Worm (Caenorhabditis elegans) whole organism, L4 larva: ENCODE results near the gene pals-31.

Source experiments
- F10B5.3 ChIP-seq: sonication (generic microtip); optimal IDR thresholded peaks from 2 replicates; lab custom pipeline; 2016; ENCODE audit warnings: mild to moderate bottlenecking, missing genetic modification characterization, missing compliant biosample characterization
- ZK546.5 ChIP-seq, 2 experiments: sonication (generic microtip); optimal IDR thresholded peaks; 2 replicates each; lab custom pipeline; 2017; ENCODE audit warnings: missing biosample characterization in 2 of 2, missing genetic modification characterization in 2 of 2
- aha-1 ChIP-seq: fragments of 150-350 bp; peaks from one replicate; lab custom pipeline; 2014; ENCODE audit warnings: missing biosample characterization, missing genetic modification characterization
- ama-1 ChIP-seq: fragments of 150-350 bp; optimal IDR thresholded peaks from 2 replicates; lab custom pipeline; 2014; ENCODE audit warnings: inconsistent platforms, mixed read lengths
- arid-1 ChIP-seq: fragments of 200-800 bp; sonication (Bioruptor generic); conservative IDR thresholded peaks from 2 replicates; pipeline ENCODE4 v1.3.6; 2022; ENCODE audit warnings: missing genetic modification reagents, missing genetic modification characterization, missing compliant biosample characterization
- ceh-62 ChIP-seq: sonication (generic microtip); optimal IDR thresholded peaks from 2 replicates; lab custom pipeline; 2017; ENCODE audit warnings: missing biosample characterization, missing genetic modification characterization
- daf-12 ChIP-seq: fragments of 150-350 bp; optimal IDR thresholded peaks from 2 replicates; lab custom pipeline; 2014; ENCODE audit warnings: missing biosample characterization, missing genetic modification reagents, missing genetic modification characterization
- daf-16 ChIP-seq, 3 experiments: sonication (generic microtip); optimal IDR thresholded peaks; 2 replicates each; lab custom pipeline; 2016 to 2017; ENCODE audit warnings: missing genetic modification characterization in 3 of 3, missing genetic modification reagents in 3 of 3, mild to moderate bottlenecking in 2 of 3, missing compliant biosample characterization in 2 of 3, missing biosample characterization in 1 of 3, moderate library complexity in 1 of 3
- dmd-8 ChIP-seq: fragments of 200-800 bp; sonication (Bioruptor generic); IDR thresholded peaks from 2 replicates; pipeline ENCODE4 v1.3.6; 2022; ENCODE audit warnings: missing genetic modification characterization, missing compliant biosample characterization
- dve-1 ChIP-seq: sonication (generic microtip); optimal IDR thresholded peaks from 2 replicates; lab custom pipeline; 2017; ENCODE audit warnings: antibody characterized with exemption, mild to moderate bottlenecking, missing genetic modification characterization, missing compliant biosample characterization; ENCODE audit not compliant: insufficient read depth
- hlh-11 ChIP-seq: fragments of 200-800 bp; sonication (Bioruptor generic); optimal IDR thresholded peaks from 2 replicates; lab custom pipeline; 2018; ENCODE audit warnings: mild to moderate bottlenecking, missing genetic modification characterization, missing compliant biosample characterization
- hlh-30 ChIP-seq: sonication (generic microtip); optimal IDR thresholded peaks from 2 replicates; lab custom pipeline; 2017; ENCODE audit warnings: antibody characterized with exemption, mild to moderate bottlenecking, missing genetic modification characterization, missing compliant biosample characterization; ENCODE audit not compliant: insufficient read depth
- lim-7 ChIP-seq: fragments of 200-800 bp; sonication (Bioruptor generic); IDR thresholded peaks from 2 replicates; pipeline ENCODE4 v1.3.6; 2022; ENCODE audit warnings: missing genetic modification characterization, missing compliant biosample characterization
- lin-15B ChIP-seq: fragments of 150-350 bp; sonication (generic microtip); optimal IDR thresholded peaks from 3 replicates; lab custom pipeline; 2014; ENCODE audit warnings: missing biosample characterization, missing genetic modification characterization
- lin-38 ChIP-seq: fragments of 200-800 bp; sonication (Bioruptor generic); IDR thresholded peaks from 2 replicates; pipeline ENCODE4 v1.3.6; 2022; ENCODE audit warnings: missing genetic modification reagents, missing genetic modification characterization, missing compliant biosample characterization
- lin-39 ChIP-seq: fragments of 150-350 bp; optimal IDR thresholded peaks from 2 replicates; lab custom pipeline; 2014; ENCODE audit warnings: missing biosample characterization, missing genetic modification reagents, missing genetic modification characterization
- lsy-2 ChIP-seq, 2 experiments: fragments of 150-350 bp in 1 of 2; sonication (generic microtip) in 1 of 2; optimal IDR thresholded peaks; 2 replicates each; lab custom pipeline; 2014 to 2017; ENCODE audit warnings: missing biosample characterization in 2 of 2, missing genetic modification characterization in 2 of 2
- madf-5 ChIP-seq, 2 experiments: fragments of 200-800 bp; sonication (Bioruptor generic); IDR thresholded peaks; 2 replicates each; pipeline ENCODE4 v1.3.6; 2022; ENCODE audit warnings: missing compliant biosample characterization in 2 of 2, missing genetic modification characterization in 2 of 2
- mdl-1 ChIP-seq, 2 experiments: fragments of 150-350 bp in 1 of 2; sonication (generic microtip) in 1 of 2; optimal IDR thresholded peaks; 2 replicates each; lab custom pipeline; 2014 to 2017; ENCODE audit warnings: missing biosample characterization in 2 of 2, missing genetic modification characterization in 2 of 2
- mxl-2 ChIP-seq: fragments of 200-800 bp; sonication (Bioruptor generic); conservative IDR thresholded peaks from 2 replicates; pipeline ENCODE4 v1.3.6; 2022; ENCODE audit warnings: missing genetic modification reagents, missing genetic modification characterization, missing compliant biosample characterization
- nhr-10 ChIP-seq: fragments of 150-350 bp; optimal IDR thresholded peaks from 2 replicates; lab custom pipeline; 2014; ENCODE audit warnings: missing biosample characterization, missing genetic modification characterization
- nhr-237 ChIP-seq: sonication (generic microtip); optimal IDR thresholded peaks from 2 replicates; lab custom pipeline; 2017; ENCODE audit warnings: missing biosample characterization, missing genetic modification characterization
- nhr-76 ChIP-seq: fragments of 150-350 bp; optimal IDR thresholded peaks from 2 replicates; lab custom pipeline; 2014; ENCODE audit warnings: missing biosample characterization, missing genetic modification characterization
- pha-4 ChIP-seq, 2 experiments: fragments of 150-350 bp in 1 of 2; fragments of 200-800 bp in 1 of 2; sonication (Bioruptor generic) in 1 of 2; IDR thresholded peaks in 1 of 2; optimal IDR thresholded peaks in 1 of 2; 2 replicates each; pipeline versions ENCODE4 v1.3.6 to Lab custom; 2014 to 2022; ENCODE audit warnings: missing genetic modification characterization in 2 of 2, missing genetic modification reagents in 2 of 2, missing biosample characterization in 1 of 2, missing compliant biosample characterization in 1 of 2
- pqm-1 ChIP-seq: sonication (generic microtip); optimal IDR thresholded peaks from 2 replicates; lab custom pipeline; 2017; ENCODE audit warnings: missing biosample characterization, missing genetic modification characterization
- saeg-2 ChIP-seq: fragments of 200-800 bp; sonication (Bioruptor generic); IDR thresholded peaks from 2 replicates; pipeline ENCODE4 v1.3.6; 2022; ENCODE audit warnings: missing genetic modification reagents, missing genetic modification characterization, missing compliant biosample characterization
- sdz-12 ChIP-seq: fragments of 200-800 bp; sonication (Bioruptor generic); optimal IDR thresholded peaks from 2 replicates; lab custom pipeline; 2018; ENCODE audit warnings: mild to moderate bottlenecking, missing genetic modification characterization, missing compliant biosample characterization
- set-16 ChIP-seq: fragments of 200-800 bp; sonication (Bioruptor generic); IDR thresholded peaks from 2 replicates; pipeline ENCODE4 v1.3.6; 2022; ENCODE audit warnings: missing genetic modification reagents, missing genetic modification characterization, missing compliant biosample characterization
- skn-1 ChIP-seq: fragments of 150-350 bp; optimal IDR thresholded peaks from 2 replicates; lab custom pipeline; 2014; ENCODE audit warnings: missing biosample characterization, missing genetic modification characterization
- unc-62 ChIP-seq, 3 experiments: fragments of 150-350 bp in 1 of 3; sonication (generic microtip); optimal IDR thresholded peaks in 2 of 3; peaks in 1 of 3; 1 replicate in 1 of 3; 2 replicates in 2 of 3; lab custom pipeline; 2014 to 2017; ENCODE audit warnings: missing biosample characterization in 3 of 3, missing genetic modification characterization in 3 of 3, missing genetic modification reagents in 3 of 3, missing genotype in 1 of 3
- vab-7 ChIP-seq: fragments of 200-800 bp; sonication (Bioruptor generic); IDR thresholded peaks from 2 replicates; pipeline ENCODE4 v1.3.6; 2022; ENCODE audit warnings: missing genetic modification reagents, missing genetic modification characterization, missing compliant biosample characterization
- ztf-7 ChIP-seq: fragments of 150-350 bp; optimal IDR thresholded peaks from 2 replicates; lab custom pipeline; 2014; ENCODE audit warnings: missing biosample characterization, missing genetic modification characterization

The pals-31 gene

ce11 chrV:620987-621386 lies 15.4 kb upstream of the pals-31 start:
- peak; percentile 51 for TF ChIP-seq set-16
- no peak for TF ChIP-seq pha-4 (GFP tag; IDR thresholded peaks at IDR 0.05; lab: Robert Waterston, UW)
- no peak for TF ChIP-seq pha-4 (tag; optimal IDR thresholded peaks at IDR 0.05; lab: Kevin White, UChicago)
- peak; percentile 3 for TF ChIP-seq aha-1
- no peak for TF ChIP-seq daf-12 (tag; lab: Kevin White, UChicago)
- TF ChIP-seq, all 104 proteins: peak for 2

DNA sequence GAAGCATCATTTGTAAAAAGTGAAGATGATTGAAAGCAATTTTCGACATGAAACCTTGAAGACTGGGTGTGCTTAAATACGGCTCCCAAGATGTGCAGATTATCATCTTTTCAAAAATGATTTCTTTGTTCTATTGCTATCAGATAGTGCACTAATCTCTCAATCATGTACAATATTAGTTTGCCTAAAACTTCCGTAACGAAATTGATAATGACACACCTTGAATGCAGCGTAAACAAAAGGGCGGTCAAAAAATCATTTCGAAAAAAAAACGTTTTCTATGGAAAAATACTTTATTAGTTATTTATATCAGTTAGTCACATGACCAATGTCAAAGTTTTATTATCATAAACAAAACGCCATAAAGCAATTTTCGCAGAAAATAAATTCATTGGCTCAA lies 13.5 kb upstream of the pals-31 start, which contains the start of gene F48G7.5:
Gene F48G7.5 (minus strand): TSS at position 34 of the 400 bp plus-strand sequence.
- no peak for TF ChIP-seq hlh-11 (tag; lab: Kevin White, UChicago)
- no peak for TF ChIP-seq arid-1
- no peak for TF ChIP-seq ZK546.5 (tag; optimal IDR thresholded peaks at IDR 0.05; lab: Kevin White, UChicago)
- TF ChIP-seq pqm-1 (tag; lab: Kevin White, UChicago): peak; percentile 26
- TF ChIP-seq dmd-8 (GFP tag; lab: Robert Waterston, UW): no peak
- peak; percentile 6 for TF ChIP-seq dve-1 (tag; lab: Kevin White, UChicago)
- no peak for TF ChIP-seq daf-16 (GFP tag; optimal IDR thresholded peaks at IDR 0.05; lab: Kevin White, UChicago)
- TF ChIP-seq daf-16 (tag; optimal IDR thresholded peaks at IDR 0.05; lab: Kevin White, UChicago): peak; percentile 78
- TF ChIP-seq sdz-12 (GFP tag; lab: Kevin White, UChicago): no peak

- TF ChIP-seq lin-15B (tag; lab: Kevin White, UChicago) (no peak), ceh-62 (no peak), mxl-2 (GFP tag; lab: Robert Waterston, UW) (no peak), hlh-30 (tag; lab: Kevin White, UChicago) (no peak), lin-38 (GFP tag; lab: Robert Waterston, UW) (no peak), ztf-7 (no peak), lsy-2 (tag; optimal IDR thresholded peaks at IDR 0.05; lab: Kevin White, UChicago) (no peak), lin-39 (no peak), vab-7 (GFP tag; lab: Robert Waterston, UW) (no peak), saeg-2 (GFP tag; lab: Robert Waterston, UW) (no peak), F10B5.3 (tag; lab: Kevin White, UChicago) (no peak), skn-1 (tag; lab: Kevin White, UChicago) (no peak), lim-7 (GFP tag; lab: Robert Waterston, UW) (no peak), nhr-76 (no peak), daf-16 (GFP tag; optimal IDR thresholded peaks at IDR 0.05; lab: Kevin White, UChicago) (no peak), daf-16 (tag; optimal IDR thresholded peaks at IDR 0.05; lab: Kevin White, UChicago) (no peak), set-16 (no peak)
Observed at ce11 chrV:624922-625321, 11.5 kb upstream of the pals-31 start, which contains the start of gene srt-17. srt-17 (minus strand) TSS chrV:625022.

- TF ChIP-seq daf-16 (GFP tag; optimal IDR thresholded peaks at IDR 0.05; lab: Kevin White, UChicago) (no peak), daf-16 (tag; optimal IDR thresholded peaks at IDR 0.05; lab: Kevin White, UChicago) (peak; percentile 10), nhr-10 (no peak), ama-1 (lab: Kevin White, UChicago) (no peak), unc-62 (GFP tag; optimal IDR thresholded peaks at IDR 0.05 in 1 of 2; lab: Kevin White, UChicago) (peak in 1 of 2 experiments; percentile 29), unc-62 (tag; optimal IDR thresholded peaks at IDR 0.05; lab: Kevin White, UChicago) (no peak)
- TF ChIP-seq, all 104 proteins: peak for 2
Observed at ce11 chrV:626321-626720, 10.1 kb upstream of the pals-31 start, which contains the start of gene F48G7.7. F48G7.7 (minus strand) TSS chrV:626421.

- TF ChIP-seq saeg-2 (GFP tag; lab: Robert Waterston, UW): no peak
- no peak for TF ChIP-seq nhr-237 (tag; lab: Kevin White, UChicago)
- TF ChIP-seq pqm-1 (tag; lab: Kevin White, UChicago): no peak
- no peak for TF ChIP-seq mdl-1 (tag; optimal IDR thresholded peaks at IDR 0.05; lab: Kevin White, UChicago)
- TF ChIP-seq madf-5 (GFP tag; IDR thresholded peaks at IDR 0.05; lab: Robert Waterston, UW): no peak
- TF ChIP-seq nhr-76: no peak
Observed at ce11 chrV:627585-627984, 8.8 kb upstream of the pals-31 start, which contains the start of gene F48G7.8. F48G7.8 (minus strand) TSS chrV:627685.
